Fruit fly (Drosophila melanogaster) whole organism, embryonic: ENCODE measurements around the gene ari-1.

Experiments
- Adf1 ChIP-seq: fragments of 200-800 bp; sonication (Bioruptor generic); IDR thresholded peaks from 2 replicates; pipeline ENCODE4 v1.3.6; 2022; ENCODE audit warnings: missing biosample characterization, missing genetic modification characterization
- Atf6 ChIP-seq: fragments of 200-800 bp; sonication (Bioruptor generic); IDR thresholded peaks from 2 replicates; pipeline ENCODE4 v1.3.6; 2022; ENCODE audit warnings: missing biosample characterization, missing genetic modification characterization
- B-H1 ChIP-seq: fragments of 200-800 bp; sonication (Bioruptor generic); IDR thresholded peaks from 3 replicates; pipeline ENCODE4 v1.3.6; 2022; ENCODE audit warnings: missing biosample characterization, missing genetic modification characterization
- CG1024 ChIP-seq: fragments of 200-800 bp; sonication (Bioruptor generic); IDR thresholded peaks from 2 replicates; pipeline ENCODE4 v1.3.6; 2022; ENCODE audit warnings: missing biosample characterization, missing genetic modification characterization
- CG10654 ChIP-seq: fragments of 200-800 bp; sonication (Bioruptor generic); optimal IDR thresholded peaks from 2 replicates; lab custom pipeline; 2016; ENCODE audit warnings: missing biosample characterization, missing genetic modification characterization
- CG12391 ChIP-seq: fragments of 200-800 bp; sonication (Bioruptor generic); optimal IDR thresholded peaks from 3 replicates; lab custom pipeline; 2018; ENCODE audit warnings: missing biosample characterization, mild to moderate bottlenecking, missing genetic modification characterization, moderate library complexity
- CG13296 ChIP-seq: fragments of 200-800 bp; sonication (Bioruptor generic); optimal IDR thresholded peaks from 3 replicates; lab custom pipeline; 2018; ENCODE audit warnings: missing biosample characterization, mild to moderate bottlenecking, missing genetic modification characterization
- CG15601 ChIP-seq: fragments of 200-800 bp; sonication (Bioruptor generic); optimal IDR thresholded peaks from 3 replicates; lab custom pipeline; 2019; ENCODE audit warnings: missing biosample characterization, mild to moderate bottlenecking, missing genetic modification characterization, moderate library complexity
- CG15696 ChIP-seq: fragments of 200-800 bp; sonication (Bioruptor generic); optimal IDR thresholded peaks from 2 replicates; lab custom pipeline; 2019; ENCODE audit warnings: missing biosample characterization, mild to moderate bottlenecking, missing genetic modification characterization, moderate library complexity
- CG16813 ChIP-seq: fragments of 200-800 bp; sonication (Bioruptor generic); IDR thresholded peaks from 3 replicates; pipeline ENCODE4 v1.3.6; 2022; ENCODE audit warnings: missing biosample characterization, missing genetic modification characterization; ENCODE audit not compliant: partially characterized antibody
- CG17359 ChIP-seq: fragments of 200-800 bp; sonication (Bioruptor generic); optimal IDR thresholded peaks from 3 replicates; lab custom pipeline; 2018; ENCODE audit warnings: missing biosample characterization, mild to moderate bottlenecking, missing genetic modification characterization, moderate library complexity
- CG17568 ChIP-seq: fragments of 200-800 bp; sonication (Bioruptor generic); optimal IDR thresholded peaks from 2 replicates; lab custom pipeline; 2018; ENCODE audit warnings: missing biosample characterization, mild to moderate bottlenecking, missing genetic modification characterization, moderate library complexity
- CG2202 ChIP-seq: fragments of 200-800 bp; sonication (Bioruptor generic); optimal IDR thresholded peaks from 2 replicates; lab custom pipeline; 2018; ENCODE audit warnings: missing biosample characterization, mild to moderate bottlenecking, missing genetic modification characterization
- CG3163 ChIP-seq: fragments of 200-800 bp; sonication (Bioruptor generic); optimal IDR thresholded peaks from 3 replicates; lab custom pipeline; 2016; ENCODE audit warnings: missing biosample characterization, missing genetic modification characterization
- CG32532 ChIP-seq: fragments of 200-800 bp; sonication (Bioruptor generic); IDR thresholded peaks from 2 replicates; pipeline ENCODE4 v1.3.6; 2022; ENCODE audit warnings: missing biosample characterization, missing genetic modification characterization
- CG5953 ChIP-seq: fragments of 200-800 bp; sonication (Bioruptor generic); IDR thresholded peaks from 2 replicates; pipeline ENCODE4 v1.3.6; 2022; ENCODE audit warnings: missing biosample characterization, missing genetic modification characterization
- CG8765 ChIP-seq: fragments of 200-800 bp; sonication (Bioruptor generic); IDR thresholded peaks from 2 replicates; pipeline ENCODE4 v1.3.6; 2022; ENCODE audit warnings: missing biosample characterization, missing genetic modification characterization
- CG9609 ChIP-seq: fragments of 200-800 bp; sonication (Bioruptor generic); optimal IDR thresholded peaks from 3 replicates; lab custom pipeline; 2016; ENCODE audit warnings: missing biosample characterization, missing genetic modification characterization
- CHES-1-like ChIP-seq: fragments of 200-800 bp; sonication (Bioruptor generic); optimal IDR thresholded peaks from 2 replicates; lab custom pipeline; 2016; ENCODE audit warnings: missing biosample characterization, missing genetic modification characterization
- Dref ChIP-seq: fragments of 200-800 bp; sonication (Bioruptor generic); IDR thresholded peaks from 2 replicates; pipeline ENCODE4 v1.3.6; 2022; ENCODE audit warnings: missing biosample characterization, missing genetic modification characterization
- Ets65A ChIP-seq: fragments of 200-800 bp; sonication (Bioruptor generic); peaks from one replicate; lab custom pipeline; 2016; ENCODE audit warnings: missing biosample characterization, missing genetic modification characterization
- Jarid2 ChIP-seq: fragments of 200-800 bp; sonication (Bioruptor generic); optimal IDR thresholded peaks from 3 replicates; lab custom pipeline; 2017; ENCODE audit warnings: mild to moderate bottlenecking, missing biosample characterization, missing genetic modification reagents, missing genetic modification characterization
- Med ChIP-seq: fragments of 200-800 bp; sonication (Bioruptor generic); peaks from one replicate; lab custom pipeline; 2016; ENCODE audit warnings: missing biosample characterization, missing genetic modification characterization, mild to moderate bottlenecking, inconsistent platforms, moderate library complexity
- Oli ChIP-seq: fragments of 200-800 bp; sonication (Bioruptor generic); optimal IDR thresholded peaks from 2 replicates; lab custom pipeline; 2018; ENCODE audit warnings: missing biosample characterization, mild to moderate bottlenecking, missing genetic modification characterization, moderate library complexity
- Pdp1 ChIP-seq, 2 experiments: fragments of 200-800 bp; sonication (Bioruptor generic); optimal IDR thresholded peaks; 3 replicates each; lab custom pipeline; 2016; ENCODE audit warnings: missing biosample characterization in 2 of 2, missing genetic modification characterization in 2 of 2, mild to moderate bottlenecking in 1 of 2, moderate library complexity in 1 of 2
- Ravus ChIP-seq: fragments of 200-800 bp; sonication (Bioruptor generic); IDR thresholded peaks from 2 replicates; pipeline ENCODE4 v1.3.6; 2022; ENCODE audit warnings: missing biosample characterization, missing genetic modification characterization
- Sox100B ChIP-seq: fragments of 200-800 bp; sonication (Bioruptor generic); optimal IDR thresholded peaks from 3 replicates; lab custom pipeline; 2018; ENCODE audit warnings: missing biosample characterization, mild to moderate bottlenecking, missing genetic modification characterization
- Sry-β ChIP-seq: fragments of 200-800 bp; sonication (Bioruptor generic); optimal IDR thresholded peaks from 2 replicates; lab custom pipeline; 2018; ENCODE audit warnings: missing biosample characterization, mild to moderate bottlenecking, missing genetic modification characterization, moderate library complexity
- Trl ChIP-seq, 3 experiments: fragments of >200 bp in 2 of 3; fragments of 200-800 bp in 1 of 3; sonication (Bioruptor generic) in 1 of 3; optimal IDR thresholded peaks; 2 replicates in 1 of 3; 3 replicates in 2 of 3; lab custom pipeline; 2016 to 2017; ENCODE audit warnings: missing biosample characterization in 1 of 3, missing genetic modification characterization in 1 of 3
- Xrp1 ChIP-seq: fragments of 200-800 bp; sonication (Bioruptor generic); IDR thresholded peaks from 2 replicates; pipeline ENCODE4 v1.3.6; 2022; ENCODE audit warnings: missing biosample characterization, missing genetic modification characterization
- abd-A ChIP-seq: fragments of 200-800 bp; sonication (Bioruptor generic); optimal IDR thresholded peaks from 3 replicates; lab custom pipeline; 2019; ENCODE audit warnings: missing biosample characterization, mild to moderate bottlenecking, missing genetic modification characterization, moderate library complexity
- az2 ChIP-seq: fragments of 200-800 bp; sonication (Bioruptor generic); optimal IDR thresholded peaks from 3 replicates; lab custom pipeline; 2016; ENCODE audit warnings: missing biosample characterization, missing genetic modification characterization
- cg ChIP-seq: fragments of 200-800 bp; sonication (Bioruptor generic); optimal IDR thresholded peaks from 3 replicates; lab custom pipeline; 2019; ENCODE audit warnings: missing biosample characterization, mild to moderate bottlenecking, missing genetic modification characterization, moderate library complexity
- crol ChIP-seq: fragments of 200-800 bp; sonication (Bioruptor generic); IDR thresholded peaks from 2 replicates; pipeline ENCODE4 v1.3.6; 2022; ENCODE audit warnings: missing biosample characterization, missing genetic modification characterization
- exex ChIP-seq: fragments of 200-800 bp; sonication (Bioruptor generic); optimal IDR thresholded peaks from 4 replicates; lab custom pipeline; 2018; ENCODE audit warnings: missing biosample characterization, mild to moderate bottlenecking, missing genetic modification characterization, moderate library complexity
- fd102C ChIP-seq: fragments of 200-800 bp; sonication (Bioruptor generic); optimal IDR thresholded peaks from 2 replicates; lab custom pipeline; 2018; ENCODE audit warnings: missing biosample characterization, mild to moderate bottlenecking, missing genetic modification characterization, moderate library complexity
- gcm ChIP-seq: fragments of 200-800 bp; sonication (Bioruptor generic); optimal IDR thresholded peaks from 2 replicates; lab custom pipeline; 2019; ENCODE audit warnings: missing biosample characterization, mild to moderate bottlenecking, missing genetic modification characterization, moderate library complexity
- gem ChIP-seq: fragments of 200-800 bp; sonication (Bioruptor generic); optimal IDR thresholded peaks from 2 replicates; lab custom pipeline; 2019; ENCODE audit warnings: missing biosample characterization, mild to moderate bottlenecking, missing genetic modification characterization, moderate library complexity
- gsb ChIP-seq: fragments of 200-800 bp; sonication (Bioruptor generic); IDR thresholded peaks from 2 replicates; pipeline ENCODE4 v1.3.6; 2022; ENCODE audit warnings: missing biosample characterization, missing genetic modification characterization
- jigr1 ChIP-seq: fragments of 200-800 bp; sonication (Bioruptor generic); IDR thresholded peaks from 3 replicates; pipeline ENCODE4 v1.3.6; 2022; ENCODE audit warnings: missing biosample characterization, missing genetic modification characterization
- lbe ChIP-seq: fragments of 200-800 bp; sonication (Bioruptor generic); optimal IDR thresholded peaks from 2 replicates; lab custom pipeline; 2016; ENCODE audit warnings: missing biosample characterization, mild to moderate bottlenecking, missing genetic modification characterization
- pan ChIP-seq, 4 experiments: fragments of >200 bp in 3 of 4; fragments of 200-800 bp in 1 of 4; sonication (Bioruptor generic) in 1 of 4; optimal IDR thresholded peaks in 3 of 4; IDR thresholded peaks in 1 of 4; 2 replicates each; pipeline versions ENCODE4 v1.3.6 to Lab custom; 2017 to 2022; ENCODE audit warnings: missing biosample characterization in 2 of 4, missing genetic modification characterization in 2 of 4, mixed read lengths in 1 of 4
- sd ChIP-seq: fragments of 200-800 bp; sonication (Bioruptor generic); optimal IDR thresholded peaks from 3 replicates; lab custom pipeline; 2018; ENCODE audit warnings: missing biosample characterization, mild to moderate bottlenecking, missing genetic modification characterization, moderate library complexity
- sens-2 ChIP-seq: fragments of 200-800 bp; sonication (Bioruptor generic); IDR thresholded peaks from 2 replicates; pipeline ENCODE4 v1.3.6; 2022; ENCODE audit warnings: missing biosample characterization, missing genetic modification characterization
- so ChIP-seq: fragments of 200-800 bp; sonication (Bioruptor generic); IDR thresholded peaks from 3 replicates; pipeline ENCODE4 v1.3.6; 2022; ENCODE audit warnings: missing biosample characterization, missing genetic modification characterization
- yki ChIP-seq: fragments of >200 bp; optimal IDR thresholded peaks from 3 replicates; lab custom pipeline; 2018
- zen ChIP-seq: fragments of 200-800 bp; sonication (Bioruptor generic); optimal IDR thresholded peaks from 3 replicates; lab custom pipeline; 2018; ENCODE audit warnings: missing biosample characterization, mild to moderate bottlenecking, missing genetic modification characterization, moderate library complexity

Gene ari-1

DNA sequence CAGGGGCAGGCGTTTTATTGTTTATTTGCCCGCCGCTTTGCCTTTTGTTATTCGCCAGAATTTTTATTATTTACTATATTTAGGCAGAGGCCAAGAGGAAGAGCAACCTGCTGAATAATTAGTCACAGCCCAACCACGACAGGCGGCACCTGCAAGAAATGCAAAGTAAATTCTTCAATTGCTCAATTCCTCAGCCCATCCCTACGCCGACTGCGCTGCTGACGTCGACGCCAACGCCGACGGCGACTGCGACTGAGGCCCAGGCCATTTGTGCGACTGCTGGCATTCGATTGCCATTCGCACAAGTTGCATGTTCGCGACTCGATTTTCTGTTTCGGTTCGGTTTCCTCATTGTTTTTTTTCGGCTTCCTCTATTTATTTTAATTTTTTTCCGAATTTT, 39.7 kb upstream of the ari-1 start, which contains the start of gene Frq2:
TSS of gene Frq2 (plus strand) at position 301 of the 400 bp plus-strand sequence.
- TF ChIP-seq sd: peak; percentile 17
- TF ChIP-seq Adf1 (GFP tag; lab: Robert Waterston, UW): peak; percentile 75
- TF ChIP-seq CG12391: no peak

DNA sequence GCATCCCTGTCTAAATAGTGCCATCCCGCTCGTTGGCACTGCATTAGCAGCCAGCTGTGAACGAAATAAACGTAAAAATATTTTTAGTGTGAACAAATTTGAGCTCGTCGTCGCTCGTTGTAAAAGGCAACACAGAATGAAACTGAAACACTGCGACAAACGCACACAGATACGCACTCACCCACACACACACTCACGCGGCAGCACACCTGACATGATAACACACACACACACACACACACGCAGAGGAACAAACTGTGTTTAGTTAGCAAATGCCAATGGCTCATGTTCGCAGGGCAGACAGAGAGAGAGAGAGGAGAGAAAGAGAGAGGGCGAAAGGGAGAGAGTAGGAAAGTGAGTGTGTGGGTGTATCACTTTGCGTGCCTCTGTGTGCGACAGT, 21.4 kb upstream of the ari-1 start:
- TF ChIP-seq CG13296 (GFP tag; lab: Kevin White, UChicago): no peak
- TF ChIP-seq jigr1 (GFP tag; lab: Robert Waterston, UW): no peak
- peak; percentile 50 for TF ChIP-seq cg (GFP tag; lab: Kevin White, UChicago)
- TF ChIP-seq Jarid2: no peak
- peak; percentile 52 for TF ChIP-seq Med (GFP tag; lab: Kevin White, UChicago)
- TF ChIP-seq Xrp1: no peak
- TF ChIP-seq CG17359 (tag; lab: Kevin White, UChicago): no peak
- TF ChIP-seq CG16813 (GFP tag; lab: Robert Waterston, UW): no peak
- peak; percentile 57 for TF ChIP-seq Ets65A
- no peak for TF ChIP-seq so (GFP tag; lab: Robert Waterston, UW)
- TF ChIP-seq CG5953: no peak
- no peak for TF ChIP-seq CG32532 (GFP tag; lab: Robert Waterston, UW)
- no peak for TF ChIP-seq Atf6 (GFP tag; lab: Robert Waterston, UW)
- TF ChIP-seq Trl (optimal IDR thresholded peaks at IDR 0.05; lab: Kevin White, UChicago): peak in 1 of 2 experiments; percentile 22
- TF ChIP-seq Trl (GFP tag; optimal IDR thresholded peaks at IDR 0.05; lab: Kevin White, UChicago): no peak
- TF ChIP-seq Ravus (GFP tag; lab: Robert Waterston, UW): no peak
- TF ChIP-seq CG2202 (tag; lab: Kevin White, UChicago): no peak
- TF ChIP-seq, all 482 proteins: peak for 4

DNA sequence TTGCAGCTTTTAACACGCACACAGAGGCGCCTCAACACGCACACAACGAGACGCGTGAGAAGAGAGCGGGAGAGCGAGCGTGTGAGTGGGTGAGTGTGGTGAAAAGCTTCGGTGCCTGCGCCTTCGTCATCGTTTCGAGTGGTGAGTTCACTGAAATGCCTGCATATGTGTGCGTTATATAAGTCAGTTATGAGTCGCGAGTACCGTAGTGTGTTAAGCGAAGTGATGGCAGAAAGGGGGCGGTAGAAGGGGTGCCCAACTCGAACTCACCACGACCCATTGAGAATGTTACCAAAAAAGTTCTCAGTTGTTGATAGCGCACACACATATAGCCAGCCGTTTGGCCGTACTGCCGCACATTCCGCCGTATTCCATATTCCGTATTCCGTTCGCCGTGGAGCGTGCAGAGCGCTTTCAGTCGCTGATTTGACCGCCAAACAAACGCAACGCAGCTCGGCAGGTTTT, 17.4 kb upstream of the ari-1 start, which contains the start of gene Frq1:
TSS of gene Frq1 (plus strand) at position 415 of the 465 bp plus-strand sequence.
- TF ChIP-seq az2 (GFP tag; lab: Kevin White, UChicago) (no peak), crol (GFP tag; lab: Robert Waterston, UW) (peak; percentile 61), CG9609 (GFP tag; lab: Kevin White, UChicago) (no peak), lbe (GFP tag; lab: Kevin White, UChicago) (no peak), sd (peak; percentile 22), gem (tag; lab: Kevin White, UChicago) (no peak), cg (GFP tag; lab: Kevin White, UChicago) (peak; percentile 44), CG1024 (GFP tag; lab: Robert Waterston, UW) (no peak), gsb (GFP tag; lab: Robert Waterston, UW) (no peak), Oli (tag; lab: Kevin White, UChicago) (no peak), CG32532 (GFP tag; lab: Robert Waterston, UW) (no peak), Med (GFP tag; lab: Kevin White, UChicago) (peak; percentile 73), CG17568 (GFP tag; lab: Kevin White, UChicago) (no peak), Sry-β (GFP tag; lab: Kevin White, UChicago) (no peak), CG15696 (tag; lab: Kevin White, UChicago) (no peak), abd-A (tag; lab: Kevin White, UChicago) (peak; percentile 74), sens-2 (GFP tag; lab: Robert Waterston, UW) (no peak), pan (optimal IDR thresholded peaks at IDR 0.05; lab: Kevin White, UChicago) (no peak), pan (GFP tag; optimal IDR thresholded peaks at IDR 0.05 in 1 of 2, IDR thresholded peaks at IDR 0.05 in 1 of 2) (no peak), CG15601 (tag; lab: Kevin White, UChicago) (no peak), zen (no peak), CG10654 (no peak), Pdp1 (GFP tag; optimal IDR thresholded peaks at IDR 0.05; lab: Kevin White, UChicago) (peak in 1 of 2 experiments; percentile 94), gcm (GFP tag; lab: Kevin White, UChicago) (no peak), Dref (GFP tag; lab: Robert Waterston, UW) (no peak), jigr1 (GFP tag; lab: Robert Waterston, UW) (no peak), fd102C (GFP tag; lab: Kevin White, UChicago) (no peak), yki (lab: Kevin White, UChicago) (no peak), CG3163 (no peak), CHES-1-like (no peak), Sox100B (GFP tag; lab: Kevin White, UChicago) (no peak), exex (tag; lab: Kevin White, UChicago) (no peak), B-H1 (GFP tag; lab: Robert Waterston, UW) (no peak), CG8765 (GFP tag; lab: Robert Waterston, UW) (no peak)
